Fruit fly (Drosophila melanogaster): ENCODE data around the gene Drsl6.

Drsl6 gene

dm6 chr3L:3305430-3305829, 30.8 kb downstream of the Drsl6 start (continued):
- TF ChIP-seq sna (GFP tag; IDR thresholded peaks at IDR 0.05; ENCODE audit: partially characterized antibody), result no peak
- no peak for TF ChIP-seq twi (tag; optimal IDR thresholded peaks at IDR 0.05)
- no peak for TF ChIP-seq CG10147 (GFP tag; optimal IDR thresholded peaks at IDR 0.05)
- no peak for TF ChIP-seq sr (GFP tag; IDR thresholded peaks at IDR 0.05)
- TF ChIP-seq CG2712 (tag; optimal IDR thresholded peaks at IDR 0.05), result no peak
- TF ChIP-seq TFAM (GFP tag; optimal IDR thresholded peaks at IDR 0.05), result no peak
- TF ChIP-seq CG18599 (GFP tag; optimal IDR thresholded peaks at IDR 0.05), result peak; percentile 6
- no peak for TF ChIP-seq ato (GFP tag; IDR thresholded peaks at IDR 0.05; ENCODE audit: partially characterized antibody)
- no peak for TF ChIP-seq Asciz (GFP tag; optimal IDR thresholded peaks at IDR 0.05)
- no peak for TF ChIP-seq B-H1 (GFP tag; IDR thresholded peaks at IDR 0.05)
- no peak for TF ChIP-seq CG14667 (GFP tag; IDR thresholded peaks at IDR 0.05)

- TF ChIP-seq CG15479 (GFP tag; optimal IDR thresholded peaks at IDR 0.05) (peak; percentile 54), nmo (GFP tag; optimal IDR thresholded peaks at IDR 0.05) (no peak), tll (GFP tag; optimal IDR thresholded peaks at IDR 0.05) (peak in 1 of 2 experiments; percentile 25), ham (GFP tag; IDR thresholded peaks at IDR 0.05) (no peak), ara (GFP tag; IDR thresholded peaks at IDR 0.05) (no peak), jumu (GFP tag; optimal IDR thresholded peaks at IDR 0.05) (no peak)
Measured at dm6 chr3L:3304740-3305139, 31.5 kb downstream of the Drsl6 start.

- TF ChIP-seq CG12299 (tag; optimal IDR thresholded peaks at IDR 0.05) (peak; percentile 7), fd64A (GFP tag; optimal IDR thresholded peaks at IDR 0.05) (peak; percentile 26), ara (GFP tag; IDR thresholded peaks at IDR 0.05) (peak; percentile 28; the same call in 1 of the 2 replicates), ham (GFP tag; IDR thresholded peaks at IDR 0.05) (no peak), ttk (GFP tag; IDR thresholded peaks at IDR 0.05) (peak; percentile 22; the same call in 1 of the 2 replicates), hb (GFP tag; IDR thresholded peaks at IDR 0.05; ENCODE audit: partially characterized antibody) (peak; percentile 79), CG12659 (GFP tag; optimal IDR thresholded peaks at IDR 0.05) (peak; percentile 67), Max (GFP tag; optimal IDR thresholded peaks at IDR 0.05) (no peak), CG15696 (tag; optimal IDR thresholded peaks at IDR 0.05) (no peak), eve (GFP tag; optimal IDR thresholded peaks at IDR 0.05) (peak in 1 of 2 experiments; percentile 63), Spps (tag; optimal IDR thresholded peaks at IDR 0.05) (no peak), gfzf (GFP tag; optimal IDR thresholded peaks at IDR 0.05) (peak; percentile 85), CG16813 (GFP tag; IDR thresholded peaks at IDR 0.05; ENCODE audit: partially characterized antibody) (peak; percentile 83), ap (GFP tag; IDR thresholded peaks at IDR 0.05) (no peak), CG2712 (tag; optimal IDR thresholded peaks at IDR 0.05) (peak; percentile 100), Dbx (GFP tag; IDR thresholded peaks at IDR 0.05) (peak; percentile 38; the same call in 1 of the 3 replicates), CG8478 (optimal IDR thresholded peaks at IDR 0.05) (peak; percentile 20), wor (GFP tag; IDR thresholded peaks at IDR 0.05) (no peak), HmgD (GFP tag; optimal IDR thresholded peaks at IDR 0.05) (no peak), wdn (GFP tag; IDR thresholded peaks at IDR 0.05) (0 out of 2 replicates have a peak, but pooled peaks have one; percentile 6), pan (optimal IDR thresholded peaks at IDR 0.05) (no peak), pan (GFP tag; optimal IDR thresholded peaks at IDR 0.05 in 1 of 2, IDR thresholded peaks at IDR 0.05 in 1 of 2) (peak in 1 of 2 experiments; percentile 10), CTCF (GFP tag; optimal IDR thresholded peaks at IDR 0.05) (peak; percentile 2), croc (GFP tag; conservative IDR thresholded peaks at IDR 0.05) (no peak), otp (GFP tag; IDR thresholded peaks at IDR 0.05) (peak; percentile 26; the same call in 1 of the 3 replicates), nerfin-1 (tag; optimal IDR thresholded peaks at IDR 0.05) (peak; percentile 99), chinmo (GFP tag; IDR thresholded peaks at IDR 0.05; ENCODE audit: partially characterized antibody) (peak; percentile 89), mirr (GFP tag; optimal IDR thresholded peaks at IDR 0.05) (peak; percentile 27), MTF-1 (GFP tag; optimal IDR thresholded peaks at IDR 0.05; ENCODE audit: borderline replicate concordance) (peak; percentile 23), CG30020 (tag; optimal IDR thresholded peaks at IDR 0.05) (peak; percentile 18), CG34224 (GFP tag; IDR thresholded peaks at IDR 0.05; ENCODE audit: partially characterized antibody) (peak; percentile 86)
Measured at dm6 chr3L:3303534-3304459, 32.4 kb downstream of the Drsl6 start, which contains the start of gene ZnT63C. Gene ZnT63C, plus strand, starts transcription at chr3L:3303708.

All from whole organism, embryonic.